Fruit fly (Drosophila melanogaster): ENCODE measurements around the gene Amun.

DNA sequence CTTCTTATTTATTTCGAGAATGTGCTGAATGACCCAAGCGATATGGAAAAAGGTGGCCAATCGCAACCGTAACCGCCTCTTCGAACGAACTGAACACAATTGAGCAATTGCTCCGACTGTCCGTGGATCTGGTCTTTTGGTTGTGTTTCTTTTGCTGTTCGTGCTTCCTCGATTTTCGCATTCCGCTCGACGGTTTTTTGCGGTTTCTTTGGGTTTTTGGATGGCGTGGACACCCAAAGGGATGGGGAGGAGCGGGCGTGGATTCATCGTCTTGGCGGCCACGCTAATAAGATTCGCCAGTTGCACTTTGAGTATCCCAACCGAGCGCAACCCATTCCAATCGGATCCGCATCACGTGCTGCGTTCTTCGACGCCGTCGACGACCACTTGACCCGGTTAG lies 17.3 kb upstream of the Amun start, which contains the start of gene inaF-B:
- TF ChIP-seq achi (GFP tag; optimal IDR thresholded peaks at IDR 0.05), result no peak
- TF ChIP-seq fkh (GFP tag; optimal IDR thresholded peaks at IDR 0.05), result no peak
- no peak for TF ChIP-seq CG8319 (GFP tag; optimal IDR thresholded peaks at IDR 0.05)
- no peak for TF ChIP-seq Hr39 (GFP tag; optimal IDR thresholded peaks at IDR 0.05)
- TF ChIP-seq pdm3 (GFP tag; optimal IDR thresholded peaks at IDR 0.05), result no peak
- no peak for TF ChIP-seq OdsH (GFP tag; optimal IDR thresholded peaks at IDR 0.05)
- TF ChIP-seq CG3919 (GFP tag; optimal IDR thresholded peaks at IDR 0.05), result no peak
- TF ChIP-seq dsx (GFP tag; optimal IDR thresholded peaks at IDR 0.05; ENCODE audit: poor library complexity, severe bottlenecking), result no peak
- TF ChIP-seq CG32006 (GFP tag; optimal IDR thresholded peaks at IDR 0.05), result no peak
- no peak for TF ChIP-seq Eip75B (GFP tag; optimal IDR thresholded peaks at IDR 0.05)
- no peak for TF ChIP-seq Smox (GFP tag; optimal IDR thresholded peaks at IDR 0.05)
- no peak for TF ChIP-seq Sox102F (GFP tag; optimal IDR thresholded peaks at IDR 0.05)
- TF ChIP-seq CG15336 (GFP tag; IDR thresholded peaks at IDR 0.05), result no peak

Data from whole organism, prepupa.